Fruit fly (Drosophila melanogaster) Kc167 (cell line): ENCODE results near the gene TfIIFbeta.

Experiments
- Myc ChIP-seq: fragments of >200 bp; optimal IDR thresholded peaks from 2 replicates; lab custom pipeline; 2017; ENCODE audit warnings: missing external identifiers
- Sin3A ChIP-seq: fragments of >200 bp; optimal IDR thresholded peaks from 2 replicates; lab custom pipeline; 2018; ENCODE audit warnings: missing external identifiers
- h ChIP-seq: fragments of >200 bp; optimal IDR thresholded peaks from 3 replicates; lab custom pipeline; 2018; ENCODE audit warnings: missing external identifiers
- insv ChIP-seq: fragments of >200 bp; optimal IDR thresholded peaks from 3 replicates; lab custom pipeline; 2018; ENCODE audit warnings: missing external identifiers
- psq ChIP-seq: fragments of >200 bp; optimal IDR thresholded peaks from 2 replicates; lab custom pipeline; 2017; ENCODE audit warnings: missing external identifiers
- ttk ChIP-seq: sonication (Bioruptor generic); optimal IDR thresholded peaks from 2 replicates; lab custom pipeline; 2017; ENCODE audit warnings: missing external identifiers

dm6 chr3R:10778151-10778550 is 10.5 kb upstream of the TfIIFbeta start:
- no peak for TF ChIP-seq Myc (lab: Kevin White, UChicago)
- no peak for TF ChIP-seq ttk
- TF ChIP-seq psq, result no peak
- no peak for TF ChIP-seq insv (lab: Kevin White, UChicago)
- no peak for TF ChIP-seq h (lab: Kevin White, UChicago)
- TF ChIP-seq Sin3A (lab: Kevin White, UChicago), result no peak
